Worm (Caenorhabditis elegans) whole organism, L3 larva: ENCODE results near the gene cah-5.

Experiments
- R02D3.7 ChIP-seq: fragments of 150-350 bp; optimal IDR thresholded peaks from 2 replicates; lab custom pipeline; 2014; ENCODE audit warnings: missing biosample characterization, missing genetic modification characterization
- ZK546.5 ChIP-seq: sonication (generic microtip); optimal IDR thresholded peaks from 2 replicates; lab custom pipeline; 2017; ENCODE audit warnings: missing biosample characterization, missing genetic modification characterization
- aly-2 ChIP-seq: fragments of 150-350 bp; optimal IDR thresholded peaks from 2 replicates; lab custom pipeline; 2014; ENCODE audit warnings: missing biosample characterization, missing genetic modification characterization
- ama-1 ChIP-seq: fragments of 150-350 bp; optimal IDR thresholded peaks from 2 replicates; lab custom pipeline; 2018
- ceh-16 ChIP-seq: sonication (generic microtip); optimal IDR thresholded peaks from 2 replicates; lab custom pipeline; 2017; ENCODE audit warnings: missing biosample characterization, missing genetic modification characterization
- ceh-28 ChIP-seq: fragments of 150-350 bp; optimal IDR thresholded peaks from 2 replicates; lab custom pipeline; 2014; ENCODE audit warnings: missing biosample characterization, missing genetic modification reagents, missing genetic modification characterization
- ceh-82 ChIP-seq: fragments of 150-350 bp; optimal IDR thresholded peaks from 2 replicates; lab custom pipeline; 2014; ENCODE audit warnings: missing biosample characterization, missing genetic modification characterization
- ceh-9 ChIP-seq: sonication (generic microtip); optimal IDR thresholded peaks from 2 replicates; lab custom pipeline; 2018; ENCODE audit warnings: missing biosample characterization, missing genetic modification characterization
- daf-12 ChIP-seq: fragments of 150-350 bp; optimal IDR thresholded peaks from 2 replicates; lab custom pipeline; 2014; ENCODE audit warnings: missing biosample characterization, missing genetic modification reagents, missing genetic modification characterization
- egl-27 ChIP-seq: sonication (generic microtip); optimal IDR thresholded peaks from 4 replicates; lab custom pipeline; 2017; ENCODE audit warnings: missing biosample characterization, missing genetic modification reagents, missing genetic modification characterization
- egl-5 ChIP-seq: fragments of 150-350 bp; optimal IDR thresholded peaks from 2 replicates; lab custom pipeline; 2017; ENCODE audit warnings: missing biosample characterization, missing genetic modification reagents, missing genetic modification characterization, inconsistent platforms
- elt-1 ChIP-seq: fragments of 150-350 bp; optimal IDR thresholded peaks from 2 replicates; lab custom pipeline; 2014; ENCODE audit warnings: missing biosample characterization, missing genetic modification characterization
- elt-2 ChIP-seq: sonication (generic microtip); optimal IDR thresholded peaks from 2 replicates; lab custom pipeline; 2016; ENCODE audit warnings: missing genetic modification reagents, mild to moderate bottlenecking, missing genetic modification characterization, missing compliant biosample characterization
- elt-3 ChIP-seq, 3 experiments: fragments of 150-350 bp in 1 of 3; sonication (generic microtip) in 2 of 3; optimal IDR thresholded peaks; 2 replicates in 2 of 3; 4 replicates in 1 of 3; lab custom pipeline; 2014 to 2017; ENCODE audit warnings: missing biosample characterization in 3 of 3, missing genetic modification characterization in 3 of 3
- eor-1 ChIP-seq, 2 experiments: fragments of 150-350 bp; optimal IDR thresholded peaks; 2 replicates each; lab custom pipeline; 2014 to 2018; ENCODE audit warnings: missing biosample characterization in 2 of 2, missing genetic modification characterization in 2 of 2
- fkh-10 ChIP-seq: sonication (generic microtip); optimal IDR thresholded peaks from 2 replicates; lab custom pipeline; 2017; ENCODE audit warnings: missing biosample characterization, missing genetic modification reagents, missing genetic modification characterization
- fkh-2 ChIP-seq: fragments of 150-350 bp; optimal IDR thresholded peaks from 2 replicates; lab custom pipeline; 2014; ENCODE audit warnings: missing biosample characterization, missing genetic modification reagents, missing genetic modification characterization
- fos-1 ChIP-seq: fragments of 150-350 bp; optimal IDR thresholded peaks from 2 replicates; lab custom pipeline; 2014; ENCODE audit warnings: missing biosample characterization, missing genetic modification characterization
- hmg-11 ChIP-seq: sonication (generic microtip); optimal IDR thresholded peaks from 2 replicates; lab custom pipeline; 2016; ENCODE audit warnings: missing genetic modification characterization, missing compliant biosample characterization
- jun-1 ChIP-seq: fragments of 150-350 bp; optimal IDR thresholded peaks from 2 replicates; lab custom pipeline; 2014; ENCODE audit warnings: missing biosample characterization, missing genetic modification reagents, missing genetic modification characterization
- lin-15B ChIP-seq: fragments of 150-350 bp; optimal IDR thresholded peaks from 2 replicates; lab custom pipeline; 2014; ENCODE audit warnings: missing biosample characterization, missing genetic modification characterization
- lin-39 ChIP-seq: fragments of 150-350 bp; optimal IDR thresholded peaks from 2 replicates; lab custom pipeline; 2018; ENCODE audit warnings: missing biosample characterization, missing genetic modification reagents, missing genetic modification characterization
- lsy-12 ChIP-seq: sonication (generic microtip); optimal IDR thresholded peaks from 2 replicates; lab custom pipeline; 2016; ENCODE audit warnings: mild to moderate bottlenecking, missing genetic modification characterization, missing compliant biosample characterization
- mdl-1 ChIP-seq: fragments of 150-350 bp; optimal IDR thresholded peaks from 2 replicates; lab custom pipeline; 2014; ENCODE audit warnings: missing biosample characterization, missing genetic modification characterization
- mml-1 ChIP-seq: fragments of 150-350 bp; sonication (generic microtip); optimal IDR thresholded peaks from 3 replicates; lab custom pipeline; 2014; ENCODE audit warnings: missing biosample characterization, missing genetic modification characterization
- nfya-1 ChIP-seq: sonication (generic microtip); optimal IDR thresholded peaks from 2 replicates; lab custom pipeline; 2017; ENCODE audit warnings: missing genetic modification characterization, mild to moderate bottlenecking, missing compliant biosample characterization, antibody characterized with exemption, moderate library complexity; ENCODE audit not compliant: insufficient read depth
- nhr-11 ChIP-seq: fragments of 150-350 bp; optimal IDR thresholded peaks from 2 replicates; lab custom pipeline; 2014; ENCODE audit warnings: missing biosample characterization, missing genetic modification characterization
- nhr-12 ChIP-seq: fragments of 150-350 bp; optimal IDR thresholded peaks from 2 replicates; lab custom pipeline; 2014; ENCODE audit warnings: missing biosample characterization, missing genetic modification characterization
- nhr-23 ChIP-seq: fragments of 150-350 bp; optimal IDR thresholded peaks from 2 replicates; lab custom pipeline; 2014; ENCODE audit warnings: missing biosample characterization, missing genetic modification reagents, missing genetic modification characterization
- nhr-237 ChIP-seq: fragments of 150-350 bp; optimal IDR thresholded peaks from 2 replicates; lab custom pipeline; 2014; ENCODE audit warnings: missing biosample characterization, missing genetic modification characterization
- nhr-25 ChIP-seq: sonication (generic microtip); optimal IDR thresholded peaks from 2 replicates; lab custom pipeline; 2017; ENCODE audit warnings: missing biosample characterization, missing genetic modification characterization
- nhr-28 ChIP-seq: fragments of 150-350 bp; optimal IDR thresholded peaks from 2 replicates; lab custom pipeline; 2014; ENCODE audit warnings: missing biosample characterization, missing genetic modification characterization
- nhr-43 ChIP-seq: sonication (generic microtip); optimal IDR thresholded peaks from 2 replicates; lab custom pipeline; 2016; ENCODE audit warnings: mild to moderate bottlenecking, missing genetic modification characterization, missing compliant biosample characterization; ENCODE audit not compliant: poor library complexity, severe bottlenecking
- nhr-67 ChIP-seq: fragments of 150-350 bp; optimal IDR thresholded peaks from 2 replicates; lab custom pipeline; 2014; ENCODE audit warnings: missing biosample characterization, missing genetic modification characterization
- nhr-76 ChIP-seq: fragments of 150-350 bp; sonication (generic microtip); optimal IDR thresholded peaks from 5 replicates; lab custom pipeline; 2014; ENCODE audit warnings: missing biosample characterization, missing genetic modification characterization
- pha-4 ChIP-seq: fragments of 150-350 bp; optimal IDR thresholded peaks from 2 replicates; lab custom pipeline; 2014; ENCODE audit warnings: missing biosample characterization, missing genetic modification reagents, missing genetic modification characterization
- pqm-1 ChIP-seq: fragments of 150-350 bp; optimal IDR thresholded peaks from 2 replicates; lab custom pipeline; 2017; ENCODE audit warnings: missing biosample characterization, missing genetic modification characterization, inconsistent platforms
- sea-2 ChIP-seq: fragments of 150-350 bp; sonication (generic microtip); optimal IDR thresholded peaks from 4 replicates; lab custom pipeline; 2014; ENCODE audit warnings: missing biosample characterization, missing genetic modification reagents, missing genetic modification characterization
- skn-1 ChIP-seq: fragments of 150-350 bp; optimal IDR thresholded peaks from 2 replicates; lab custom pipeline; 2014; ENCODE audit warnings: missing biosample characterization, missing genetic modification characterization
- snpc-4 ChIP-seq: fragments of 150-350 bp; optimal IDR thresholded peaks from 2 replicates; lab custom pipeline; 2014; ENCODE audit warnings: missing biosample characterization, missing genetic modification characterization
- tbx-2 ChIP-seq: sonication (generic microtip); optimal IDR thresholded peaks from 2 replicates; lab custom pipeline; 2016; ENCODE audit warnings: mild to moderate bottlenecking, missing genetic modification characterization, missing compliant biosample characterization
- unc-39 ChIP-seq: sonication (generic microtip); optimal IDR thresholded peaks from 4 replicates; lab custom pipeline; 2017; ENCODE audit warnings: missing biosample characterization, missing genetic modification characterization
- unc-62 ChIP-seq: fragments of 150-350 bp; sonication (generic microtip); optimal IDR thresholded peaks from 4 replicates; lab custom pipeline; 2014; ENCODE audit warnings: missing biosample characterization, missing genetic modification reagents, missing genetic modification characterization
- zag-1 ChIP-seq: fragments of 150-350 bp; optimal IDR thresholded peaks from 2 replicates; lab custom pipeline; 2014; ENCODE audit warnings: missing biosample characterization, missing genetic modification characterization
- ztf-11 ChIP-seq: fragments of 150-350 bp; optimal IDR thresholded peaks from 2 replicates; lab custom pipeline; 2014; ENCODE audit warnings: missing biosample characterization, missing genetic modification characterization
- ztf-4 ChIP-seq: fragments of 150-350 bp; optimal IDR thresholded peaks from 2 replicates; lab custom pipeline; 2014; ENCODE audit warnings: missing biosample characterization, missing genetic modification characterization

cah-5 gene

ce11 chrX:7066003-7066402 is 46.2 kb downstream of the cah-5 start:
- TF ChIP-seq ceh-28 = peak; percentile 32
- TF ChIP-seq elt-3 (tag; optimal IDR thresholded peaks at IDR 0.05; lab: Kevin White, UChicago) = no peak
- TF ChIP-seq nhr-11 (tag; lab: Kevin White, UChicago) = no peak

DNA sequence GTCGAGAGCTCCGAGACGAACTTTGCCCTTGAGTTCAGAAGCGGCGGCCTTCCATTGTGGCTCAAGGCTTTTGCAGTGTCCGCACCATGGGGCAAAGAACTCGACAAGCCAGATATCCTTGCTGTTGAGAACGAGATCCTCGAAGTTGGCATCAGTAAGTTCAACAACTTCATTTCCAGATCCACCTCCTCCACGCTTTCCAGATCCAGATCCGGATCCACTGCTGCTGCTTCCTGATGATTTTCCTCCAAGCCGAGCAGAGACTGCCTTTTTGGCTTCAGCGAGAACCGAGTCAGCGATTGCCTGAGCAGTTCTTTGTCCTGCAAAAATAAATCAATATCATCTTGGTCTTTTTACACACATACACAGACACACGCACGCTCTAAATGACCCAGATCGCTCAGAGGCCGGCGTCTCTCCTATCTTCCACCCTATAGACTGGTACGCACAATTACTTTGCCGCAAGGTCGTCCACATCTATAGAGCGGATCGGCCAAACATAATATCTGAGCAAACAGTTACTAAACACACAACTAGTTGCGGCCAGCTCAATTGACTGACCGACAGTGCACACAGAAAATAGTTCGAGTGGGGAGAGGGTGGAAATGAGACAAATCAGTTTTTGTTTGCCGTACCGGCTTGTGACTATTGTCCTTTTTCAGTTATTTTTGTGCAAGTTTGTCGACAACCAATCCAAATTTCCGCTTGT is 47.6 kb downstream of the cah-5 start:
- TF ChIP-seq ama-1 (peak; percentile 5), nhr-237 (tag; lab: Kevin White, UChicago) (no peak), lin-39 (tag; lab: Kevin White, UChicago) (no peak), nhr-43 (tag; lab: Kevin White, UChicago) (no peak), nhr-23 (tag; lab: Kevin White, UChicago) (peak; percentile 13), mml-1 (no peak), pha-4 (tag; lab: Kevin White, UChicago) (peak; percentile 91), R02D3.7 (tag; lab: Kevin White, UChicago) (no peak), ceh-16 (tag; lab: Kevin White, UChicago) (no peak), unc-62 (no peak), nhr-67 (tag; lab: Kevin White, UChicago) (no peak), jun-1 (tag; lab: Kevin White, UChicago) (no peak), elt-3 (tag; optimal IDR thresholded peaks at IDR 0.05; lab: Kevin White, UChicago) (no peak), aly-2 (tag; lab: Kevin White, UChicago) (no peak), ceh-82 (tag; lab: Kevin White, UChicago) (no peak), lsy-12 (no peak), egl-5 (tag; lab: Kevin White, UChicago) (no peak), nhr-76 (no peak), nfya-1 (tag; lab: Kevin White, UChicago) (no peak), sea-2 (no peak), lin-15B (tag; lab: Kevin White, UChicago) (no peak), nhr-25 (tag; lab: Kevin White, UChicago) (no peak), eor-1 (tag; optimal IDR thresholded peaks at IDR 0.05; lab: Kevin White, UChicago) (no peak), ceh-28 (peak; percentile 4), nhr-12 (tag; lab: Kevin White, UChicago) (no peak)

DNA sequence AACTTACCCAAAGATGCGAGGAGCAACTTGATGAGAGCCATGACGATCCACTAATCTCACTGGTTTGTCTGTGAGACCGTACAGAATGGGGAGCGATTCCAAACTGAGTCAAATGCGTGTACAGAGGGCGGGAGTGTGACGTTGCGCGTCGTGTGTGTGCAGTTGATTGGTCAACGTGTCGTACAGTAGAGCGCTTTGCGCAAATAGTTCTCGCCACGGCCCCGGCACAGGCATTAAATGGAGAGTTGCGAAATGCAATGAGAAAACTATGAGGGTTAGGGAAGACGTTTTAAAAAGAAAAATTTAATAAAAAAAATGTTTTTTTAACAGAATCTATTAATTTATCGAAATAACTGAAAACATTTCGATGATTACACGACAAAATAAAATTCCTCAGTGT is 48.6 kb downstream of the cah-5 start, which contains the start of gene pdi-6:
TSS of gene pdi-6 (minus strand) at position 164 of the 400 bp plus-strand sequence.
- TF ChIP-seq hmg-11 (tag; lab: Kevin White, UChicago) (no peak), skn-1 (peak; percentile 52), nhr-11 (tag; lab: Kevin White, UChicago) (no peak), lin-15B (tag; lab: Kevin White, UChicago) (peak; percentile 97), lin-39 (tag; lab: Kevin White, UChicago) (peak; percentile 96), ztf-4 (tag; lab: Kevin White, UChicago) (peak; percentile 3), pha-4 (tag; lab: Kevin White, UChicago) (peak; percentile 90), snpc-4 (tag; lab: Kevin White, UChicago) (peak; percentile 85), elt-3 (tag; optimal IDR thresholded peaks at IDR 0.05; lab: Kevin White, UChicago) (peak in 1 of 3 experiments; percentile 71), egl-27 (tag; lab: Kevin White, UChicago) (no peak), nhr-28 (tag; lab: Kevin White, UChicago) (no peak), pqm-1 (tag; lab: Kevin White, UChicago) (peak; percentile 77), tbx-2 (peak; percentile 75), unc-39 (tag; lab: Kevin White, UChicago) (no peak), nhr-67 (tag; lab: Kevin White, UChicago) (no peak), mdl-1 (tag; lab: Kevin White, UChicago) (peak; percentile 17), ztf-11 (tag; lab: Kevin White, UChicago) (no peak), fos-1 (no peak), nhr-237 (tag; lab: Kevin White, UChicago) (no peak), nhr-12 (tag; lab: Kevin White, UChicago) (no peak), ZK546.5 (tag; lab: Kevin White, UChicago) (no peak), fkh-10 (no peak), R02D3.7 (tag; lab: Kevin White, UChicago) (peak; percentile 77), ceh-9 (no peak), aly-2 (tag; lab: Kevin White, UChicago) (no peak), eor-1 (tag; optimal IDR thresholded peaks at IDR 0.05; lab: Kevin White, UChicago) (peak in 1 of 2 experiments; percentile 31), zag-1 (tag; lab: Kevin White, UChicago) (no peak), egl-5 (tag; lab: Kevin White, UChicago) (peak; percentile 8), ceh-28 (peak; percentile 85), mml-1 (no peak), nhr-23 (tag; lab: Kevin White, UChicago) (peak; percentile 95), fkh-2 (tag; lab: Kevin White, UChicago) (no peak), ama-1 (no peak), nfya-1 (tag; lab: Kevin White, UChicago) (peak; percentile 100), nhr-43 (tag; lab: Kevin White, UChicago) (peak; percentile 82), daf-12 (tag; lab: Kevin White, UChicago) (no peak), elt-2 (tag; lab: Kevin White, UChicago) (peak; percentile 86), lsy-12 (peak; percentile 89), nhr-25 (tag; lab: Kevin White, UChicago) (peak; percentile 96), elt-1 (tag; lab: Kevin White, UChicago) (no peak), ceh-82 (tag; lab: Kevin White, UChicago) (no peak)
